Fruit fly (Drosophila melanogaster) whole organism, embryonic: Measurements from ENCODE around the gene nol.

Source experiments
- Adf1 ChIP-seq: fragments of 200-800 bp; sonication (Bioruptor generic); IDR thresholded peaks from 2 replicates; pipeline ENCODE4 v1.3.6; 2022; ENCODE audit warnings: missing biosample characterization, missing genetic modification characterization
- Antp ChIP-seq: fragments of 200-800 bp; sonication (Bioruptor generic); optimal IDR thresholded peaks from 3 replicates; lab custom pipeline; 2016; ENCODE audit warnings: missing biosample characterization, missing genetic modification characterization
- Awh ChIP-seq: fragments of 200-800 bp; sonication (Bioruptor generic); IDR thresholded peaks from 2 replicates; pipeline ENCODE4, ENCODE4 v1.3.6; 2022; ENCODE audit warnings: missing biosample characterization, missing genetic modification characterization
- B-H2 ChIP-seq: fragments of 200-800 bp; sonication (Bioruptor generic); optimal IDR thresholded peaks from 2 replicates; lab custom pipeline; 2018; ENCODE audit warnings: missing biosample characterization, mild to moderate bottlenecking, missing genetic modification characterization
- BtbVII ChIP-seq: fragments of 200-800 bp; sonication (Bioruptor generic); optimal IDR thresholded peaks from 3 replicates; lab custom pipeline; 2017; ENCODE audit warnings: missing biosample characterization, mild to moderate bottlenecking, missing genetic modification characterization
- CG10209 ChIP-seq: fragments of 200-800 bp; sonication (Bioruptor generic); optimal IDR thresholded peaks from 3 replicates; lab custom pipeline; 2017; ENCODE audit warnings: missing biosample characterization, mild to moderate bottlenecking, missing genetic modification characterization, missing genetic modification reagents
- CG10274 ChIP-seq: fragments of 200-800 bp; sonication (Bioruptor generic); optimal IDR thresholded peaks from 3 replicates; lab custom pipeline; 2017; ENCODE audit warnings: missing biosample characterization, mild to moderate bottlenecking, missing genetic modification characterization
- CG11398 ChIP-seq: fragments of 200-800 bp; sonication (Bioruptor generic); optimal IDR thresholded peaks from 2 replicates; lab custom pipeline; 2016; ENCODE audit warnings: missing biosample characterization, missing genetic modification characterization
- CG11723 ChIP-seq: fragments of 200-800 bp; sonication (Bioruptor generic); optimal IDR thresholded peaks from 2 replicates; lab custom pipeline; 2017; ENCODE audit warnings: missing biosample characterization, mild to moderate bottlenecking, missing genetic modification characterization
- CG12219 ChIP-seq: fragments of 200-800 bp; sonication (Bioruptor generic); optimal IDR thresholded peaks from 3 replicates; lab custom pipeline; 2018; ENCODE audit warnings: missing biosample characterization, mild to moderate bottlenecking, missing genetic modification characterization
- CG13624 ChIP-seq: fragments of 200-800 bp; sonication (Bioruptor generic); optimal IDR thresholded peaks from 2 replicates; lab custom pipeline; 2016; ENCODE audit warnings: missing biosample characterization, missing genetic modification characterization
- CG14860 ChIP-seq: fragments of 200-800 bp; sonication (Bioruptor generic); IDR thresholded peaks from 3 replicates; pipeline ENCODE4 v1.3.6; 2022; ENCODE audit warnings: missing biosample characterization, missing genetic modification characterization; ENCODE audit not compliant: partially characterized antibody
- CG15011 ChIP-seq: fragments of 200-800 bp; sonication (Bioruptor generic); optimal IDR thresholded peaks from 3 replicates; lab custom pipeline; 2018; ENCODE audit warnings: missing biosample characterization, mild to moderate bottlenecking, missing genetic modification characterization
- CG15073 ChIP-seq: fragments of 200-800 bp; sonication (Bioruptor generic); optimal IDR thresholded peaks from 2 replicates; lab custom pipeline; 2016; ENCODE audit warnings: missing biosample characterization, missing genetic modification characterization
- CG15514 ChIP-seq: fragments of 200-800 bp; sonication (Bioruptor generic); optimal IDR thresholded peaks from 3 replicates; lab custom pipeline; 2017; ENCODE audit warnings: missing biosample characterization, missing genetic modification characterization, mild to moderate bottlenecking, moderate library complexity, missing genetic modification reagents
- CG34422 ChIP-seq: fragments of 200-800 bp; sonication (Bioruptor generic); IDR thresholded peaks from 3 replicates; pipeline ENCODE4 v1.3.6; 2022; ENCODE audit warnings: missing biosample characterization, missing genetic modification characterization
- CG4282 ChIP-seq: fragments of 200-800 bp; sonication (Bioruptor generic); optimal IDR thresholded peaks from 2 replicates; lab custom pipeline; 2016; ENCODE audit warnings: missing biosample characterization, missing genetic modification characterization
- CG4730 ChIP-seq: fragments of 200-800 bp; sonication (Bioruptor generic); IDR thresholded peaks from 2 replicates; pipeline ENCODE4 v1.3.6; 2022; ENCODE audit warnings: missing biosample characterization, missing genetic modification characterization
- CG6272 ChIP-seq: fragments of 200-800 bp; sonication (Bioruptor generic); IDR thresholded peaks from 2 replicates; pipeline ENCODE4 v1.3.6; 2022; ENCODE audit warnings: missing biosample characterization, missing genetic modification characterization
- CG6689 ChIP-seq: fragments of 200-800 bp; sonication (Bioruptor generic); IDR thresholded peaks from 2 replicates; pipeline ENCODE4 v1.3.6; 2022; ENCODE audit warnings: missing biosample characterization, missing genetic modification characterization
- CG7556 ChIP-seq: fragments of 200-800 bp; sonication (Bioruptor generic); optimal IDR thresholded peaks from 2 replicates; lab custom pipeline; 2017; ENCODE audit warnings: missing biosample characterization, mild to moderate bottlenecking, missing genetic modification characterization
- CG7987 ChIP-seq: fragments of 200-800 bp; sonication (Bioruptor generic); optimal IDR thresholded peaks from 2 replicates; lab custom pipeline; 2018; ENCODE audit warnings: missing biosample characterization, mild to moderate bottlenecking, missing genetic modification characterization, moderate library complexity
- CG9797 ChIP-seq: fragments of 200-800 bp; sonication (Bioruptor generic); optimal IDR thresholded peaks from 3 replicates; lab custom pipeline; 2018; ENCODE audit warnings: missing biosample characterization, mild to moderate bottlenecking, missing genetic modification characterization
- Dfd ChIP-seq, 2 experiments: fragments of >200 bp; optimal IDR thresholded peaks; 2 replicates each; lab custom pipeline; 2017; ENCODE audit warnings: missing biosample characterization in 2 of 2, missing genetic modification characterization in 2 of 2
- Dp ChIP-seq: fragments of 200-800 bp; sonication (Bioruptor generic); optimal IDR thresholded peaks from 2 replicates; lab custom pipeline; 2018; ENCODE audit warnings: missing biosample characterization, mild to moderate bottlenecking, missing genetic modification characterization, moderate library complexity
- E2f1 ChIP-seq: fragments of 200-800 bp; sonication (Bioruptor generic); IDR thresholded peaks from 2 replicates; pipeline ENCODE4 v1.3.6; 2022; ENCODE audit warnings: missing biosample characterization, missing genetic modification characterization
- Hand ChIP-seq: fragments of 200-800 bp; sonication (Bioruptor generic); optimal IDR thresholded peaks from 2 replicates; lab custom pipeline; 2017; ENCODE audit warnings: mild to moderate bottlenecking, missing biosample characterization, missing genetic modification reagents, missing genetic modification characterization
- HmgZ ChIP-seq: fragments of 200-800 bp; sonication (Bioruptor generic); optimal IDR thresholded peaks from 2 replicates; lab custom pipeline; 2018; ENCODE audit warnings: missing biosample characterization, mild to moderate bottlenecking, missing genetic modification characterization
- MESR4 ChIP-seq: fragments of 200-800 bp; sonication (Bioruptor generic); optimal IDR thresholded peaks from 2 replicates; lab custom pipeline; 2018; ENCODE audit warnings: missing biosample characterization, mild to moderate bottlenecking, missing genetic modification characterization, moderate library complexity
- Neu2 ChIP-seq: fragments of 200-800 bp; sonication (Bioruptor generic); optimal IDR thresholded peaks from 3 replicates; lab custom pipeline; 2016; ENCODE audit warnings: missing biosample characterization, missing genetic modification characterization, borderline replicate concordance
- Sox100B ChIP-seq: fragments of 200-800 bp; sonication (Bioruptor generic); optimal IDR thresholded peaks from 3 replicates; lab custom pipeline; 2018; ENCODE audit warnings: missing biosample characterization, mild to moderate bottlenecking, missing genetic modification characterization
- Sry-β ChIP-seq: fragments of 200-800 bp; sonication (Bioruptor generic); optimal IDR thresholded peaks from 2 replicates; lab custom pipeline; 2018; ENCODE audit warnings: missing biosample characterization, mild to moderate bottlenecking, missing genetic modification characterization, moderate library complexity
- Xbp1 ChIP-seq: fragments of 200-800 bp; sonication (Bioruptor generic); optimal IDR thresholded peaks from 3 replicates; lab custom pipeline; 2016; ENCODE audit warnings: missing biosample characterization, mild to moderate bottlenecking, missing genetic modification characterization
- al ChIP-seq: fragments of 200-800 bp; sonication (Bioruptor generic); IDR thresholded peaks from 2 replicates; pipeline ENCODE4 v1.3.6; 2022; ENCODE audit warnings: missing biosample characterization, missing genetic modification characterization
- dati ChIP-seq: fragments of 200-800 bp; sonication (Bioruptor generic); IDR thresholded peaks from 2 replicates; pipeline ENCODE4 v1.3.6; 2022; ENCODE audit warnings: missing biosample characterization, missing genetic modification characterization
- dimm ChIP-seq: fragments of 200-800 bp; sonication (Bioruptor generic); IDR thresholded peaks from 2 replicates; pipeline ENCODE4 v1.3.6; 2022; ENCODE audit warnings: missing biosample characterization, missing genetic modification characterization
- exex ChIP-seq: fragments of 200-800 bp; sonication (Bioruptor generic); optimal IDR thresholded peaks from 4 replicates; lab custom pipeline; 2018; ENCODE audit warnings: missing biosample characterization, mild to moderate bottlenecking, missing genetic modification characterization, moderate library complexity
- gem ChIP-seq: fragments of 200-800 bp; sonication (Bioruptor generic); optimal IDR thresholded peaks from 2 replicates; lab custom pipeline; 2019; ENCODE audit warnings: missing biosample characterization, mild to moderate bottlenecking, missing genetic modification characterization, moderate library complexity
- h ChIP-seq: fragments of >200 bp; optimal IDR thresholded peaks from 2 replicates; lab custom pipeline; 2017
- insv ChIP-seq, 2 experiments: fragments of 200-800 bp; sonication (Bioruptor generic); optimal IDR thresholded peaks; 3 replicates each; lab custom pipeline; 2016 to 2018; ENCODE audit warnings: missing biosample characterization in 2 of 2, missing genetic modification characterization in 2 of 2
- jing ChIP-seq: fragments of 200-800 bp; sonication (Bioruptor generic); optimal IDR thresholded peaks from 2 replicates; lab custom pipeline; 2018; ENCODE audit warnings: missing biosample characterization, mild to moderate bottlenecking, missing genetic modification characterization
- kah ChIP-seq: fragments of 200-800 bp; sonication (Bioruptor generic); optimal IDR thresholded peaks from 2 replicates; lab custom pipeline; 2018; ENCODE audit warnings: missing biosample characterization, mild to moderate bottlenecking, missing genetic modification characterization
- lov ChIP-seq, 2 experiments: fragments of 200-800 bp in 1 of 2; fragments of >200 bp in 1 of 2; sonication (Bioruptor generic) in 1 of 2; IDR thresholded peaks in 1 of 2; optimal IDR thresholded peaks in 1 of 2; 2 replicates in 1 of 2; 3 replicates in 1 of 2; pipeline versions ENCODE4 v1.3.6 to Lab custom; 2017 to 2022; ENCODE audit warnings: missing biosample characterization in 1 of 2, missing genetic modification characterization in 1 of 2
- luna ChIP-seq: fragments of 200-800 bp; sonication (Bioruptor generic); optimal IDR thresholded peaks from 2 replicates; lab custom pipeline; 2016; ENCODE audit warnings: missing biosample characterization, missing genetic modification characterization
- pum ChIP-seq: fragments of 200-800 bp; sonication (Bioruptor generic); optimal IDR thresholded peaks from 2 replicates; lab custom pipeline; 2016; ENCODE audit warnings: missing biosample characterization, missing genetic modification characterization
- ranshi ChIP-seq: fragments of 200-800 bp; sonication (Bioruptor generic); IDR thresholded peaks from 2 replicates; pipeline ENCODE4 v1.3.6; 2022; ENCODE audit warnings: missing biosample characterization, missing genetic modification characterization
- repo ChIP-seq: fragments of 200-800 bp; sonication (Bioruptor generic); optimal IDR thresholded peaks from 2 replicates; lab custom pipeline; 2016; ENCODE audit warnings: missing biosample characterization, missing genetic modification characterization
- sima ChIP-seq: fragments of 200-800 bp; sonication (Bioruptor generic); optimal IDR thresholded peaks from 2 replicates; lab custom pipeline; 2016; ENCODE audit warnings: missing biosample characterization, missing genetic modification characterization
- zen2 ChIP-seq: fragments of 200-800 bp; sonication (Bioruptor generic); IDR thresholded peaks from 3 replicates; pipeline ENCODE4 v1.3.6; 2022; ENCODE audit warnings: missing biosample characterization, missing genetic modification characterization; ENCODE audit not compliant: partially characterized antibody
- zfh2 ChIP-seq: fragments of 200-800 bp; sonication (Bioruptor generic); optimal IDR thresholded peaks from 2 replicates; lab custom pipeline; 2016; ENCODE audit warnings: missing biosample characterization, missing genetic modification characterization

The nol gene

dm6 chr3L:11091943-11092609 is 38.6 kb upstream of the nol start (continued):
- TF ChIP-seq CG12219 (GFP tag; lab: Kevin White, UChicago) (no peak), luna (GFP tag; lab: Kevin White, UChicago) (no peak), CG7987 (no peak), zfh2 (GFP tag; lab: Kevin White, UChicago) (peak; percentile 51), CG4730 (GFP tag; lab: Robert Waterston, UW) (no peak), h (lab: Kevin White, UChicago) (no peak), zen2 (no peak), CG6689 (no peak), HmgZ (tag; lab: Kevin White, UChicago) (peak; percentile 42), Sox100B (GFP tag; lab: Kevin White, UChicago) (peak; percentile 14), CG11723 (GFP tag; lab: Kevin White, UChicago) (peak; percentile 2), repo (peak; percentile 56), CG6272 (peak; percentile 76), Sry-β (no peak), BtbVII (GFP tag; lab: Kevin White, UChicago) (no peak), Awh (GFP tag; lab: Robert Waterston, UW) (no peak), al (GFP tag; lab: Robert Waterston, UW) (no peak), CG14860 (GFP tag; lab: Robert Waterston, UW) (no peak), exex (tag; lab: Kevin White, UChicago) (no peak), Antp (peak; percentile 63), CG4282 (no peak), lov (optimal IDR thresholded peaks at IDR 0.05; lab: Kevin White, UChicago) (no peak), lov (GFP tag; IDR thresholded peaks at IDR 0.05; lab: Robert Waterston, UW) (0 out of 3 replicates have a peak, but pooled peaks have one; percentile 5), CG11398 (GFP tag; lab: Kevin White, UChicago) (no peak), MESR4 (no peak), jing (no peak), dimm (no peak), dati (GFP tag; lab: Robert Waterston, UW) (no peak), E2f1 (no peak), gem (tag; lab: Kevin White, UChicago) (peak; percentile 10), sima (GFP tag; lab: Kevin White, UChicago) (peak; percentile 25), pum (GFP tag; lab: Kevin White, UChicago) (peak; percentile 61), Xbp1 (peak; percentile 51), ranshi (GFP tag; lab: Robert Waterston, UW) (peak; percentile 13; the same call in 1 of the 2 replicates), CG10209 (peak; percentile 34), CG15073 (GFP tag; lab: Kevin White, UChicago) (no peak), CG10274 (no peak), Neu2 (GFP tag; lab: Kevin White, UChicago) (no peak), Adf1 (GFP tag; lab: Robert Waterston, UW) (no peak), B-H2 (no peak), CG13624 (GFP tag; lab: Kevin White, UChicago) (peak; percentile 74), insv (GFP tag; optimal IDR thresholded peaks at IDR 0.05; lab: Kevin White, UChicago) (peak in 1 of 2 experiments; percentile 33), CG34422 (GFP tag; lab: Robert Waterston, UW) (peak; percentile 58; the same call in 2 of the 3 replicates), kah (GFP tag; lab: Kevin White, UChicago) (no peak), CG15514 (peak; percentile 62), Dfd (GFP tag; optimal IDR thresholded peaks at IDR 0.05; lab: Kevin White, UChicago) (no peak), Dp (GFP tag; lab: Kevin White, UChicago) (peak; percentile 2), CG15011 (GFP tag; lab: Kevin White, UChicago) (no peak), Hand (GFP tag; lab: Kevin White, UChicago) (peak; percentile 30), CG9797 (GFP tag; lab: Kevin White, UChicago) (no peak), CG7556 (GFP tag; lab: Kevin White, UChicago) (peak; percentile 5)
